Fruit fly (Drosophila melanogaster): ENCODE data around the gene CG15177.

- TF ChIP-seq Sin3A (optimal IDR thresholded peaks at IDR 0.05) = no peak
- TF ChIP-seq Mad (GFP tag; optimal IDR thresholded peaks at IDR 0.05) = no peak
- no peak for TF ChIP-seq Camta (GFP tag; optimal IDR thresholded peaks at IDR 0.05)
These were observed 45.4 kb upstream of the CG15177 start for dm6 chr3R:6674548-6674947.
